Fruit fly (Drosophila melanogaster) whole organism, embryonic: ENCODE measurements around the gene vih.

Experiments used
- Asciz ChIP-seq: fragments of 200-800 bp; sonication (Bioruptor generic); optimal IDR thresholded peaks from 2 replicates; lab custom pipeline; 2017; ENCODE audit warnings: missing biosample characterization, mild to moderate bottlenecking, missing genetic modification characterization, missing genetic modification reagents
- B-H2 ChIP-seq: fragments of 200-800 bp; sonication (Bioruptor generic); optimal IDR thresholded peaks from 2 replicates; lab custom pipeline; 2018; ENCODE audit warnings: missing biosample characterization, mild to moderate bottlenecking, missing genetic modification characterization
- BtbVII ChIP-seq: fragments of 200-800 bp; sonication (Bioruptor generic); optimal IDR thresholded peaks from 3 replicates; lab custom pipeline; 2017; ENCODE audit warnings: missing biosample characterization, mild to moderate bottlenecking, missing genetic modification characterization
- CG10321 ChIP-seq: fragments of 200-800 bp; sonication (Bioruptor generic); IDR thresholded peaks from 2 replicates; pipeline ENCODE4 v1.3.6; 2022; ENCODE audit warnings: missing biosample characterization, missing genetic modification characterization
- CG11456 ChIP-seq: fragments of 200-800 bp; sonication (Bioruptor generic); IDR thresholded peaks from 3 replicates; pipeline ENCODE4 v1.3.6; 2022; ENCODE audit warnings: missing biosample characterization, missing genetic modification characterization
- CG14965 ChIP-seq: fragments of 200-800 bp; sonication (Bioruptor generic); optimal IDR thresholded peaks from 2 replicates; lab custom pipeline; 2016; ENCODE audit warnings: missing biosample characterization, missing genetic modification characterization, borderline replicate concordance
- CG15011 ChIP-seq: fragments of 200-800 bp; sonication (Bioruptor generic); optimal IDR thresholded peaks from 3 replicates; lab custom pipeline; 2018; ENCODE audit warnings: missing biosample characterization, mild to moderate bottlenecking, missing genetic modification characterization
- CG16779 ChIP-seq: fragments of 200-800 bp; sonication (Bioruptor generic); IDR thresholded peaks from 2 replicates; pipeline ENCODE4 v1.3.6; 2022; ENCODE audit warnings: missing biosample characterization, missing genetic modification characterization
- CG17829 ChIP-seq: fragments of 200-800 bp; optimal IDR thresholded peaks from 2 replicates; lab custom pipeline; 2019; ENCODE audit warnings: missing biosample characterization, mild to moderate bottlenecking, missing genetic modification characterization, moderate library complexity
- CG17912 ChIP-seq: fragments of 200-800 bp; sonication (Bioruptor generic); optimal IDR thresholded peaks from 2 replicates; lab custom pipeline; 2018; ENCODE audit warnings: missing biosample characterization, mild to moderate bottlenecking, missing genetic modification characterization
- CG2889 ChIP-seq: fragments of 200-800 bp; sonication (Bioruptor generic); IDR thresholded peaks from 3 replicates; pipeline ENCODE4 v1.3.6; 2022; ENCODE audit warnings: missing biosample characterization, missing genetic modification characterization
- CG6791 ChIP-seq: fragments of 200-800 bp; sonication (Bioruptor generic); IDR thresholded peaks from 3 replicates; pipeline ENCODE4 v1.3.6; 2022; ENCODE audit warnings: missing biosample characterization, missing genetic modification characterization; ENCODE audit not compliant: partially characterized antibody
- CG7556 ChIP-seq: fragments of 200-800 bp; sonication (Bioruptor generic); optimal IDR thresholded peaks from 2 replicates; lab custom pipeline; 2017; ENCODE audit warnings: missing biosample characterization, mild to moderate bottlenecking, missing genetic modification characterization
- CG7745 ChIP-seq: fragments of 200-800 bp; sonication (Bioruptor generic); optimal IDR thresholded peaks from 2 replicates; lab custom pipeline; 2018; ENCODE audit warnings: missing biosample characterization, mild to moderate bottlenecking, missing genetic modification characterization, moderate library complexity
- CG8089 ChIP-seq: fragments of 200-800 bp; sonication (Bioruptor generic); optimal IDR thresholded peaks from 3 replicates; lab custom pipeline; 2016; ENCODE audit warnings: missing biosample characterization, missing genetic modification characterization
- CG9727 ChIP-seq: fragments of 200-800 bp; sonication (Bioruptor generic); optimal IDR thresholded peaks from 3 replicates; lab custom pipeline; 2017; ENCODE audit warnings: missing biosample characterization, mild to moderate bottlenecking, missing genetic modification characterization
- CG9817 ChIP-seq: fragments of 200-800 bp; sonication (Bioruptor generic); optimal IDR thresholded peaks from 2 replicates; lab custom pipeline; 2018; ENCODE audit warnings: missing biosample characterization, mild to moderate bottlenecking, missing genetic modification characterization, moderate library complexity
- D19B ChIP-seq: fragments of 200-800 bp; sonication (Bioruptor generic); optimal IDR thresholded peaks from 2 replicates; lab custom pipeline; 2017; ENCODE audit warnings: missing biosample characterization, mild to moderate bottlenecking, missing genetic modification characterization
- Dref ChIP-seq: fragments of 200-800 bp; sonication (Bioruptor generic); IDR thresholded peaks from 2 replicates; pipeline ENCODE4 v1.3.6; 2022; ENCODE audit warnings: missing biosample characterization, missing genetic modification characterization
- GATAe ChIP-seq: fragments of 200-800 bp; sonication (Bioruptor generic); conservative IDR thresholded peaks from 2 replicates; pipeline ENCODE4 v1.3.6; 2022; ENCODE audit warnings: missing biosample characterization, missing genetic modification characterization
- Hsf ChIP-seq: fragments of 200-800 bp; sonication (Bioruptor generic); optimal IDR thresholded peaks from 3 replicates; lab custom pipeline; 2016; ENCODE audit warnings: missing biosample characterization, missing genetic modification characterization
- Myb ChIP-seq: fragments of 200-800 bp; sonication (Bioruptor generic); optimal IDR thresholded peaks from 2 replicates; lab custom pipeline; 2016; ENCODE audit warnings: missing biosample characterization, missing genetic modification characterization
- Side ChIP-seq: fragments of 200-800 bp; sonication (Bioruptor generic); optimal IDR thresholded peaks from 2 replicates; lab custom pipeline; 2016; ENCODE audit warnings: missing biosample characterization, missing genetic modification characterization
- Sox102F ChIP-seq: fragments of 200-800 bp; sonication (Bioruptor generic); optimal IDR thresholded peaks from 2 replicates; lab custom pipeline; 2018; ENCODE audit warnings: missing biosample characterization, mild to moderate bottlenecking, missing genetic modification characterization, moderate library complexity
- Stat92E ChIP-seq, 3 experiments: fragments of >200 bp in 2 of 3; fragments of 200-800 bp in 1 of 3; sonication (Bioruptor generic) in 1 of 3; optimal IDR thresholded peaks; 2 replicates each; lab custom pipeline; 2017 to 2019; ENCODE audit warnings: missing biosample characterization in 3 of 3, missing genetic modification characterization in 3 of 3, mild to moderate bottlenecking in 1 of 3, moderate library complexity in 1 of 3
- YL-1 ChIP-seq: fragments of 200-800 bp; sonication (Bioruptor generic); optimal IDR thresholded peaks from 3 replicates; lab custom pipeline; 2017; ENCODE audit warnings: missing biosample characterization, mild to moderate bottlenecking, missing genetic modification characterization
- ato ChIP-seq: fragments of 200-800 bp; sonication (Bioruptor generic); IDR thresholded peaks from 2 replicates; pipeline ENCODE4 v1.3.6; 2022; ENCODE audit warnings: missing biosample characterization, missing genetic modification characterization; ENCODE audit not compliant: partially characterized antibody
- bab2 ChIP-seq: fragments of 200-800 bp; sonication (Bioruptor generic); optimal IDR thresholded peaks from 2 replicates; lab custom pipeline; 2016; ENCODE audit warnings: missing biosample characterization, missing genetic modification characterization
- bbx ChIP-seq: fragments of 200-800 bp; sonication (Bioruptor generic); IDR thresholded peaks from 2 replicates; pipeline ENCODE4 v1.3.6; 2022; ENCODE audit warnings: missing biosample characterization, missing genetic modification characterization; ENCODE audit not compliant: partially characterized antibody
- bowl ChIP-seq: fragments of 200-800 bp; sonication (Bioruptor generic); IDR thresholded peaks from 2 replicates; pipeline ENCODE4 v1.3.6; 2022; ENCODE audit warnings: missing biosample characterization, missing genetic modification characterization
- chm ChIP-seq: fragments of 200-800 bp; sonication (Bioruptor generic); IDR thresholded peaks from 2 replicates; pipeline ENCODE4 v1.3.6; 2022; ENCODE audit warnings: missing biosample characterization, missing genetic modification characterization
- da ChIP-seq: fragments of 200-800 bp; sonication (Bioruptor generic); optimal IDR thresholded peaks from 2 replicates; lab custom pipeline; 2016; ENCODE audit warnings: missing biosample characterization, missing genetic modification characterization
- ems ChIP-seq: fragments of 200-800 bp; sonication (Bioruptor generic); optimal IDR thresholded peaks from 3 replicates; lab custom pipeline; 2016; ENCODE audit warnings: missing biosample characterization, missing genetic modification characterization
- grn ChIP-seq: fragments of 200-800 bp; sonication (Bioruptor generic); optimal IDR thresholded peaks from 3 replicates; lab custom pipeline; 2017; ENCODE audit warnings: missing biosample characterization, missing genetic modification characterization
- gro ChIP-seq: fragments of 200-800 bp; sonication (Bioruptor generic); optimal IDR thresholded peaks from 2 replicates; lab custom pipeline; 2016; ENCODE audit warnings: missing biosample characterization, missing genetic modification characterization
- gsb ChIP-seq: fragments of 200-800 bp; sonication (Bioruptor generic); IDR thresholded peaks from 2 replicates; pipeline ENCODE4 v1.3.6; 2022; ENCODE audit warnings: missing biosample characterization, missing genetic modification characterization
- jing ChIP-seq: fragments of 200-800 bp; sonication (Bioruptor generic); optimal IDR thresholded peaks from 2 replicates; lab custom pipeline; 2018; ENCODE audit warnings: missing biosample characterization, mild to moderate bottlenecking, missing genetic modification characterization
- lab ChIP-seq: fragments of 200-800 bp; sonication (Bioruptor generic); optimal IDR thresholded peaks from 3 replicates; lab custom pipeline; 2017; ENCODE audit warnings: missing biosample characterization, missing genetic modification characterization, mild to moderate bottlenecking, moderate library complexity, missing genetic modification reagents
- nom ChIP-seq: fragments of 200-800 bp; sonication (Bioruptor generic); optimal IDR thresholded peaks from 2 replicates; lab custom pipeline; 2017; ENCODE audit warnings: missing biosample characterization, missing genetic modification characterization, mild to moderate bottlenecking, moderate library complexity, missing genetic modification reagents
- peb ChIP-seq: fragments of 200-800 bp; sonication (Bioruptor generic); IDR thresholded peaks from 2 replicates; pipeline ENCODE4 v1.3.6; 2022; ENCODE audit warnings: missing biosample characterization, missing genetic modification characterization
- phol ChIP-seq: fragments of 200-800 bp; sonication (Bioruptor generic); optimal IDR thresholded peaks from 3 replicates; lab custom pipeline; 2018; ENCODE audit warnings: missing biosample characterization, mild to moderate bottlenecking, missing genetic modification characterization, moderate library complexity
- prd ChIP-seq, 3 experiments: fragments of >200 bp in 2 of 3; fragments of 200-800 bp in 1 of 3; sonication (Bioruptor generic) in 1 of 3; optimal IDR thresholded peaks in 2 of 3; IDR thresholded peaks in 1 of 3; 2 replicates in 2 of 3; 3 replicates in 1 of 3; pipeline versions ENCODE4 v1.3.6 to Lab custom; 2017 to 2022; ENCODE audit warnings: missing biosample characterization in 1 of 3, missing genetic modification characterization in 1 of 3
- pzg ChIP-seq: fragments of 200-800 bp; sonication (Bioruptor generic); optimal IDR thresholded peaks from 3 replicates; lab custom pipeline; 2018; ENCODE audit warnings: missing biosample characterization, mild to moderate bottlenecking, missing genetic modification characterization, moderate library complexity
- sens-2 ChIP-seq: fragments of 200-800 bp; sonication (Bioruptor generic); IDR thresholded peaks from 2 replicates; pipeline ENCODE4 v1.3.6; 2022; ENCODE audit warnings: missing biosample characterization, missing genetic modification characterization
- slbo ChIP-seq: fragments of 200-800 bp; sonication (Bioruptor generic); IDR thresholded peaks from 2 replicates; pipeline ENCODE4 v1.3.6; 2022; ENCODE audit warnings: missing biosample characterization, missing genetic modification characterization
- ssp ChIP-seq: fragments of 200-800 bp; sonication (Bioruptor generic); IDR thresholded peaks from 2 replicates; pipeline ENCODE4 v1.3.6; 2022; ENCODE audit warnings: missing biosample characterization, missing genetic modification characterization
- stwl ChIP-seq: fragments of 200-800 bp; sonication (Bioruptor generic); optimal IDR thresholded peaks from 3 replicates; lab custom pipeline; 2018; ENCODE audit warnings: missing biosample characterization, mild to moderate bottlenecking, missing genetic modification characterization, moderate library complexity
- twi ChIP-seq: fragments of 200-800 bp; optimal IDR thresholded peaks from 2 replicates; lab custom pipeline; 2019; ENCODE audit warnings: missing biosample characterization, mild to moderate bottlenecking, missing genetic modification characterization, moderate library complexity
- zen2 ChIP-seq: fragments of 200-800 bp; sonication (Bioruptor generic); IDR thresholded peaks from 3 replicates; pipeline ENCODE4 v1.3.6; 2022; ENCODE audit warnings: missing biosample characterization, missing genetic modification characterization; ENCODE audit not compliant: partially characterized antibody

Gene vih

dm6 chr3L:12523941-12524340, 19.8 kb downstream of the vih start, which contains the start of the genes ver and Gcn5 (continued):
- TF ChIP-seq Hsf (GFP tag; lab: Kevin White, UChicago) (peak; percentile 92), CG8089 (peak; percentile 70), nom (GFP tag; lab: Kevin White, UChicago) (peak; percentile 92), CG9817 (tag; lab: Kevin White, UChicago) (peak; percentile 88), prd (optimal IDR thresholded peaks at IDR 0.05; lab: Kevin White, UChicago) (no peak), prd (GFP tag; IDR thresholded peaks at IDR 0.05; lab: Robert Waterston, UW) (peak; percentile 97), Asciz (GFP tag; lab: Kevin White, UChicago) (peak; percentile 87), CG14965 (GFP tag; lab: Kevin White, UChicago) (no peak), phol (tag; lab: Kevin White, UChicago) (peak; percentile 92), CG2889 (GFP tag; lab: Robert Waterston, UW) (peak; percentile 90), peb (GFP tag; lab: Robert Waterston, UW) (peak; percentile 79), chm (GFP tag; lab: Robert Waterston, UW) (peak; percentile 92), jing (peak; percentile 81), sens-2 (GFP tag; lab: Robert Waterston, UW) (peak; percentile 82; the same call in 1 of the 2 replicates), gro (peak; percentile 56), CG10321 (peak; percentile 72), twi (tag; lab: Kevin White, UChicago) (peak; percentile 73), ssp (peak; percentile 86), Stat92E (GFP tag; optimal IDR thresholded peaks at IDR 0.05; lab: Kevin White, UChicago) (peak in 1 of 3 experiments; percentile 15), GATAe (GFP tag; lab: Robert Waterston, UW) (0 out of 2 replicates have a peak, but pooled peaks have one; percentile 60), YL-1 (GFP tag; lab: Kevin White, UChicago) (peak; percentile 97), Dref (GFP tag; lab: Robert Waterston, UW) (peak; percentile 26; the same call in 1 of the 2 replicates), CG9727 (GFP tag; lab: Kevin White, UChicago) (peak; percentile 94), bbx (0 out of 2 replicates have a peak, but pooled peaks have one; percentile 13), ato (GFP tag; lab: Robert Waterston, UW) (no peak), bab2 (GFP tag; lab: Kevin White, UChicago) (peak; percentile 90), stwl (tag; lab: Kevin White, UChicago) (peak; percentile 93), pzg (GFP tag; lab: Kevin White, UChicago) (peak; percentile 52), CG11456 (GFP tag; lab: Robert Waterston, UW) (peak; percentile 93), lab (GFP tag; lab: Kevin White, UChicago) (peak; percentile 96), CG7556 (GFP tag; lab: Kevin White, UChicago) (peak; percentile 89), zen2 (no peak), ems (GFP tag; lab: Kevin White, UChicago) (peak; percentile 90), da (peak; percentile 11), CG15011 (GFP tag; lab: Kevin White, UChicago) (peak; percentile 74), slbo (GFP tag; lab: Robert Waterston, UW) (peak; percentile 95), D19B (GFP tag; lab: Kevin White, UChicago) (peak; percentile 85), gsb (peak; percentile 88), bowl (peak; percentile 76), Sox102F (GFP tag; lab: Kevin White, UChicago) (peak; percentile 95), grn (GFP tag; lab: Kevin White, UChicago) (no peak), Side (GFP tag; lab: Kevin White, UChicago) (peak; percentile 78), Myb (GFP tag; lab: Kevin White, UChicago) (peak; percentile 56), CG6791 (GFP tag; lab: Robert Waterston, UW) (no peak), CG17829 (peak; percentile 91), CG7745 (tag; lab: Kevin White, UChicago) (peak; percentile 66), B-H2 (GFP tag; lab: Kevin White, UChicago) (peak; percentile 86), CG16779 (GFP tag; lab: Robert Waterston, UW) (peak; percentile 82; the same call in 1 of the 2 replicates), CG17912 (peak; percentile 72), BtbVII (GFP tag; lab: Kevin White, UChicago) (peak; percentile 90)
